Worm (Caenorhabditis elegans): ENCODE measurements around the gene C26B9.5.

C26B9.5 gene

DNA sequence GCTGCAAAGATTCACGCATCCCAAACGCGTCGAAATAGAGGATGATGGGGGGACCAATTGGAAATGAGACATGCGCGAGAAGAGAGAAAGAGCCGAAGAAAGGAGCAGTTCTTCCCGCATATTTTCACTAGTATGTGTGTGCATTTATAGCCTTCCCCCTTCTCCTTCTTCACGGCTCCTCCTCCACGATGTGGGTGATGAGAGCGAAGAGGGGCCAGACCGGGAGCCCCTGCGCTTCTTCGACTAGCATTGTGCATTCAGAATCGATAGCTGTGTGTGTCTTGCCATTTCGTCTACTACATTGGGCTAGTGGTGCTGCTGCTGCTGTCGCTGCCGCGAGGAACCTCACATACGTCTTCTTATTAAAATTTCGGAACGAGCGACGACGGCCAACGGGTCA, 38.9 kb downstream of the C26B9.5 start, which contains the start of gene jkk-1:
jkk-1 (plus strand) TSS at position 249 of the 400 bp plus-strand sequence.
- peak; percentile 40 for TF ChIP-seq C34F6.9 (tag; optimal IDR thresholded peaks at IDR 0.05)
- TF ChIP-seq fos-1 (tag; optimal IDR thresholded peaks at IDR 0.05), result no peak
- TF ChIP-seq F13H6.1 (tag; optimal IDR thresholded peaks at IDR 0.05), result peak; percentile 45
- TF ChIP-seq crh-2 (tag; optimal IDR thresholded peaks at IDR 0.05), result peak; percentile 53
- TF ChIP-seq zag-1 (tag; optimal IDR thresholded peaks at IDR 0.05), result peak; percentile 49
- TF ChIP-seq ztf-11 (tag; optimal IDR thresholded peaks at IDR 0.05), result no peak
- TF ChIP-seq sma-9 (GFP tag; optimal IDR thresholded peaks at IDR 0.05), result peak; percentile 31
- no peak for TF ChIP-seq sma-9 (tag; optimal IDR thresholded peaks at IDR 0.05)
- no peak for TF ChIP-seq nhr-237 (tag; optimal IDR thresholded peaks at IDR 0.05)
- TF ChIP-seq R02D3.7 (tag; optimal IDR thresholded peaks at IDR 0.05), result no peak
- TF ChIP-seq nhr-129 (tag; optimal IDR thresholded peaks at IDR 0.05), result peak; percentile 9
- TF ChIP-seq mab-5 (tag; optimal IDR thresholded peaks at IDR 0.05), result peak; percentile 32
- TF ChIP-seq gmeb-1 (tag; optimal IDR thresholded peaks at IDR 0.05), result no peak
- TF ChIP-seq lsy-2 (tag; optimal IDR thresholded peaks at IDR 0.05), result peak in 1 of 2 experiments; percentile 33
- TF ChIP-seq lin-11 (tag; optimal IDR thresholded peaks at IDR 0.05), result peak; percentile 25
- TF ChIP-seq mdl-1 (tag; optimal IDR thresholded peaks at IDR 0.05), result peak in 1 of 2 experiments; percentile 12
- TF ChIP-seq mbf-1 (tag; optimal IDR thresholded peaks at IDR 0.05), result no peak
- peak; percentile 64 for TF ChIP-seq unc-55 (GFP tag; optimal IDR thresholded peaks at IDR 0.05)
- TF ChIP-seq dmd-4 (tag; optimal IDR thresholded peaks at IDR 0.05), result no peak
- TF ChIP-seq Y55F3AM.14 (GFP tag; optimal IDR thresholded peaks at IDR 0.05), result peak; percentile 26
- no peak for TF ChIP-seq ceh-82 (tag; optimal IDR thresholded peaks at IDR 0.05)

DNA sequence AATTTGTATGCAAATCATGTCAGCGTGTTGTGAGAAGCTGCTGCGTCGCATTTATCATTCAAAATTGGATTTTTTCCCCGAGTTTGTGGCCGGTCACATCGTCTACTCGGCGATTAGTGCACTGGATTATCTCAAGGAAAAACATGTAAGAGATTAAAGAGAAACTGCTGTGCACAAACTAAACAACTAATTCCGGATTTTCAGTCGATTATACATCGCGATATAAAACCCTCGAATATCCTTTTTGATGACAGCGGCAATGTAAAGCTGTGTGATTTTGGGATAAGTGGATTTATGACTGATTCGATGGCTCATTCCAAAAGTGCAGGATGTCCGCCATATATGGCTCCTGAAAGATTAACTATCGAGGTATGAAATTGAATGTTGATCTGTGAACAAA, 41.3 kb downstream of the C26B9.5 start:
- TF ChIP-seq zag-1 (tag; optimal IDR thresholded peaks at IDR 0.05), result no peak
- TF ChIP-seq ceh-82 (tag; optimal IDR thresholded peaks at IDR 0.05), result no peak
- no peak for TF ChIP-seq snpc-4 (tag; optimal IDR thresholded peaks at IDR 0.05)
- no peak for TF ChIP-seq sma-9 (GFP tag; optimal IDR thresholded peaks at IDR 0.05)
- TF ChIP-seq sma-9 (tag; optimal IDR thresholded peaks at IDR 0.05), result no peak
- TF ChIP-seq lin-13 (GFP tag; optimal IDR thresholded peaks at IDR 0.05), result no peak
- TF ChIP-seq F13H6.1 (tag; optimal IDR thresholded peaks at IDR 0.05), result no peak
- TF ChIP-seq blmp-1 (tag; optimal IDR thresholded peaks at IDR 0.05; ENCODE audit: insufficient read depth), result no peak
- no peak for TF ChIP-seq ztf-1 (GFP tag; conservative IDR thresholded peaks at IDR 0.05)
- TF ChIP-seq C34F6.9 (tag; optimal IDR thresholded peaks at IDR 0.05), result no peak
- TF ChIP-seq ztf-4 (tag; optimal IDR thresholded peaks at IDR 0.05), result no peak
- TF ChIP-seq peb-1 (tag; optimal IDR thresholded peaks at IDR 0.05), result no peak
- TF ChIP-seq fos-1 (tag; optimal IDR thresholded peaks at IDR 0.05), result no peak
- no peak for TF ChIP-seq nhr-23 (tag; optimal IDR thresholded peaks at IDR 0.05)
- no peak for TF ChIP-seq nhr-12 (tag; optimal IDR thresholded peaks at IDR 0.05)
- TF ChIP-seq lin-39 (tag; optimal IDR thresholded peaks at IDR 0.05), result no peak

DNA sequence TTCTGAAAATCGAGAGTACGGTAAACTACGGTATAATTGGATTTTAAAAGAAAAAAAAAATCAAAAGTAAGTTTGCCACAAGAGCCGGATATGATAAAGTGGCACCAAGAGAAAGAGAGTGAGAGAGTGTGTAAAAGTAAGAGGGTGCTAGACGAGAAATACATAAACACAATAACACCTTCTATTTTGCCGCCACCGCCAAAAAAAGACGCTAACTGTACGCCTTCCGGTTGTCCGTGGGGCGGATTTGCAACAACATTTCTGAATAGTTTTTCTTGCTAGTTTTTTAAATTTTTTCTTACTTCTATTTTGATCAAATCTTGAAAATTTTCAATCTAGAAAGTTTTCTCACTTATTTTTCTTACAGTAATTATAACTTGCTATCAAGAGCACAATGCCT, 43.4 kb downstream of the C26B9.5 start, which contains the start of gene F35C8.8:
F35C8.8 (minus strand) TSS at position 2 of the 400 bp plus-strand sequence.
- TF ChIP-seq ztf-4 (tag; optimal IDR thresholded peaks at IDR 0.05), result no peak
- TF ChIP-seq nhr-21 (tag; optimal IDR thresholded peaks at IDR 0.05), result no peak
- no peak for TF ChIP-seq ztf-11 (tag; optimal IDR thresholded peaks at IDR 0.05)
- TF ChIP-seq sma-9 (GFP tag; optimal IDR thresholded peaks at IDR 0.05), result no peak
- TF ChIP-seq sma-9 (tag; optimal IDR thresholded peaks at IDR 0.05), result no peak
- TF ChIP-seq dmd-4 (tag; optimal IDR thresholded peaks at IDR 0.05), result no peak
- no peak for TF ChIP-seq sem-4 (tag; optimal IDR thresholded peaks at IDR 0.05)
- TF ChIP-seq nhr-77 (tag; optimal IDR thresholded peaks at IDR 0.05), result no peak
- no peak for TF ChIP-seq elt-3 (tag; optimal IDR thresholded peaks at IDR 0.05)
- TF ChIP-seq ama-1 (optimal IDR thresholded peaks at IDR 0.05), result no peak
- TF ChIP-seq alr-1 (tag; optimal IDR thresholded peaks at IDR 0.05), result no peak

DNA sequence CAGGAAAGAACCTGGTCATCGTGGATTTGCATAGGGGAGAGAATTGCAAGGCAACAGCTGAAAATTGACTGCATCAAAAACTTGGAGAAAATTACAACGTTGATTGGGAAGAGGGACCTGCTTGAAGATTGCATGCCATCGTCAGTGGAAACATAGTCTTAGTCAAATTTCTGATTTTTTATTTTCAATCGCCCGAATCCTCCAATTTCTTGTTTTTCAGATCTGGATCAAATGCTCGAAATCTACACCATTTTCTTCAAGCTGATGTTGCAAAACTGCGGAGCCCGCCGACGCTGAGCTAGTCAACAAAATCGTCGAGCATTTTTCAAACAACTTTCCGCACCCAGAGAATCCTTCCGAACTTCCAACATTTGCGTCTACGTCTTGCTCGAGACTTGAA, 44.3 kb downstream of the C26B9.5 start:
- TF ChIP-seq nhr-23 (tag; optimal IDR thresholded peaks at IDR 0.05) (no peak), snpc-4 (tag; optimal IDR thresholded peaks at IDR 0.05) (no peak), fos-1 (tag; optimal IDR thresholded peaks at IDR 0.05) (no peak), egl-27 (tag; optimal IDR thresholded peaks at IDR 0.05) (no peak), mbf-1 (tag; optimal IDR thresholded peaks at IDR 0.05) (no peak), nhr-11 (tag; optimal IDR thresholded peaks at IDR 0.05) (no peak)
